Worm (Caenorhabditis elegans): ENCODE measurements around the gene scc-2.

The scc-2 gene

DNA sequence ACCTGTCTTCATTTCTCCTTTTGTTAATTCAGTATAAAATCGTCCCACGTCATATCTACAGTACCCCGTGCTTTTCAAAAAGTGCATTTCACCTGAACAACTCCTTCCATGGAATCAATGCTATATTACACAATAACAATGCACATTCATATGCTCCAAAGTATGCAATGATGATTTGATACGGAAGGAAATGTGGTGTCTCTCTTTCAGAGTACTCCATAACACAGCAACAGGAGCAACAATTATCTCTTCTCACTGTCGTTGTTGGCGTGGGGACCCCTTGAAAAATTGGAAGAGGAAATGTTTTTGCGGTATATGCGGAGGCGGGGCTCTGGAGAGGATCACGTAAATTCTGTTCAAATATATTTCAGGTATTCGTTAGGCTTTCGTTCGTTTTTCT, 5.9 kb downstream of the scc-2 start, which contains the start of gene cat-2:
Gene cat-2 (plus strand): TSS at position 301 of the 400 bp plus-strand sequence.
- TF ChIP-seq ceh-16 (tag; optimal IDR thresholded peaks at IDR 0.05) (no peak), skn-1 (tag; optimal IDR thresholded peaks at IDR 0.05) (no peak), egl-27 (tag; optimal IDR thresholded peaks at IDR 0.05) (no peak), elt-3 (tag; optimal IDR thresholded peaks at IDR 0.05) (no peak), fos-1 (tag; optimal IDR thresholded peaks at IDR 0.05) (no peak), unc-39 (tag; optimal IDR thresholded peaks at IDR 0.05) (no peak), ama-1 (optimal IDR thresholded peaks at IDR 0.05) (no peak), lin-13 (GFP tag; optimal IDR thresholded peaks at IDR 0.05) (no peak), nhr-237 (tag; optimal IDR thresholded peaks at IDR 0.05) (no peak), nhr-10 (tag; optimal IDR thresholded peaks at IDR 0.05) (no peak), ceh-82 (tag; optimal IDR thresholded peaks at IDR 0.05) (no peak), sem-4 (tag; optimal IDR thresholded peaks at IDR 0.05) (no peak), ztf-1 (GFP tag; conservative IDR thresholded peaks at IDR 0.05) (no peak), nhr-6 (tag; optimal IDR thresholded peaks at IDR 0.05) (no peak)

DNA sequence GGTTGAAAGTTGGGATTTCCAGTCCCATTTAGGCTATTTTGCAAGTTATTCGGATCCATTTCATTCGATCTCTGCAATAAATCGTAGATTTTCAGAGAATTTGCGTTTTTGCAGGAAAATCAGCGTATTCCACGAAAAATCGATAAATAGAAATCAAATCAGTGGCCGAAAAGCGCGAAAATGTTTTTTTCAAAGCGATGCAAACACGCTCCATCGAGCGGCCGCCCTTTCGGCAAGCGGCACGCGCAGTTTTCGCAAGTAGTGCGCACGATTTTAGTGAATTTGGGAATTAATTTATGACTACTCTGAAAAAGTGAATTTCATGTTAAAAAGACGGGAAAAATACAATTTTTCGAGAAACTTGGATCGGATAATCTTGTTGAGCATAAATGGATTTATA, 8.3 kb downstream of the scc-2 start:
- TF ChIP-seq C34F6.9 (tag; optimal IDR thresholded peaks at IDR 0.05) (peak; percentile 97), Y55F3AM.14 (GFP tag; optimal IDR thresholded peaks at IDR 0.05) (peak; percentile 72), ama-1 (optimal IDR thresholded peaks at IDR 0.05) (no peak), mdl-1 (tag; optimal IDR thresholded peaks at IDR 0.05) (peak; percentile 46 to 67), nhr-23 (tag; optimal IDR thresholded peaks at IDR 0.05) (no peak), alr-1 (tag; optimal IDR thresholded peaks at IDR 0.05) (no peak), lin-39 (tag; optimal IDR thresholded peaks at IDR 0.05) (no peak), sem-4 (tag; optimal IDR thresholded peaks at IDR 0.05) (peak; percentile 89), mab-5 (tag; optimal IDR thresholded peaks at IDR 0.05) (peak; percentile 96), unc-55 (GFP tag; optimal IDR thresholded peaks at IDR 0.05) (peak; percentile 99), ceh-82 (tag; optimal IDR thresholded peaks at IDR 0.05) (peak; percentile 89), sma-9 (GFP tag; optimal IDR thresholded peaks at IDR 0.05) (peak; percentile 96), sma-9 (tag; optimal IDR thresholded peaks at IDR 0.05) (no peak), snpc-4 (tag; optimal IDR thresholded peaks at IDR 0.05) (peak; percentile 91), lsy-2 (tag; optimal IDR thresholded peaks at IDR 0.05) (peak; percentile 90 to 95), blmp-1 (tag; optimal IDR thresholded peaks at IDR 0.05; ENCODE audit: insufficient read depth) (peak; percentile 70), dmd-4 (tag; optimal IDR thresholded peaks at IDR 0.05) (no peak), R02D3.7 (tag; optimal IDR thresholded peaks at IDR 0.05) (peak; percentile 61), egl-27 (tag; optimal IDR thresholded peaks at IDR 0.05) (peak; percentile 90), unc-39 (tag; optimal IDR thresholded peaks at IDR 0.05) (no peak), crh-2 (tag; optimal IDR thresholded peaks at IDR 0.05) (peak; percentile 96), ztf-11 (tag; optimal IDR thresholded peaks at IDR 0.05) (peak; percentile 58), sma-3 (GFP tag; optimal IDR thresholded peaks at IDR 0.05) (peak; percentile 98), gmeb-1 (tag; optimal IDR thresholded peaks at IDR 0.05) (peak; percentile 95), aly-2 (tag; optimal IDR thresholded peaks at IDR 0.05) (no peak), mbf-1 (tag; optimal IDR thresholded peaks at IDR 0.05) (peak; percentile 7), nhr-12 (tag; optimal IDR thresholded peaks at IDR 0.05) (no peak), nhr-129 (tag; optimal IDR thresholded peaks at IDR 0.05) (peak; percentile 95), ztf-4 (tag; optimal IDR thresholded peaks at IDR 0.05) (peak; percentile 84), elt-3 (tag; optimal IDR thresholded peaks at IDR 0.05) (no peak), nhr-21 (tag; optimal IDR thresholded peaks at IDR 0.05) (peak; percentile 92), lin-13 (GFP tag; optimal IDR thresholded peaks at IDR 0.05) (peak; percentile 97), nhr-11 (tag; optimal IDR thresholded peaks at IDR 0.05) (no peak), ztf-1 (GFP tag; conservative IDR thresholded peaks at IDR 0.05) (no peak), skn-1 (tag; optimal IDR thresholded peaks at IDR 0.05) (peak; percentile 95), nhr-25 (tag; optimal IDR thresholded peaks at IDR 0.05) (peak; percentile 95), ZK546.5 (tag; optimal IDR thresholded peaks at IDR 0.05) (peak; percentile 69), nhr-237 (tag; optimal IDR thresholded peaks at IDR 0.05) (peak; percentile 75), nhr-6 (tag; optimal IDR thresholded peaks at IDR 0.05) (peak; percentile 90), unc-62 (GFP tag; optimal IDR thresholded peaks at IDR 0.05) (no peak), lin-11 (tag; optimal IDR thresholded peaks at IDR 0.05) (peak; percentile 98), elt-1 (tag; optimal IDR thresholded peaks at IDR 0.05) (no peak), zag-1 (tag; optimal IDR thresholded peaks at IDR 0.05) (peak; percentile 85), nhr-77 (tag; optimal IDR thresholded peaks at IDR 0.05) (peak; percentile 64), F13H6.1 (tag; optimal IDR thresholded peaks at IDR 0.05) (peak; percentile 97), fos-1 (tag; optimal IDR thresholded peaks at IDR 0.05) (peak; percentile 90), ceh-16 (tag; optimal IDR thresholded peaks at IDR 0.05) (peak; percentile 55), nhr-10 (tag; optimal IDR thresholded peaks at IDR 0.05) (peak; percentile 63)
